Worm (Caenorhabditis elegans) whole organism, midembryonic: Measurements from ENCODE around the gene mks-1.

Experiments used
- T22C8.4 ChIP-seq: fragments of 200-800 bp; sonication (Bioruptor generic); IDR thresholded peaks from 2 replicates; pipeline ENCODE4 v1.3.6; 2022; ENCODE audit warnings: missing genetic modification characterization, missing compliant biosample characterization
- cog-1 ChIP-seq: sonication (generic microtip); optimal IDR thresholded peaks from 2 replicates; lab custom pipeline; 2016; ENCODE audit warnings: missing genetic modification characterization, missing compliant biosample characterization
- flt-1 ChIP-seq: fragments of 200-800 bp; sonication (Bioruptor generic); IDR thresholded peaks from 2 replicates; pipeline ENCODE4 v1.3.6; 2022; ENCODE audit warnings: missing genetic modification characterization, missing compliant biosample characterization
- klf-2 ChIP-seq: fragments of 200-800 bp; sonication (Bioruptor generic); conservative IDR thresholded peaks from 2 replicates; pipeline ENCODE4 v1.3.6; 2022; ENCODE audit warnings: missing genetic modification reagents, missing genetic modification characterization, missing compliant biosample characterization
- med-1 ChIP-seq: sonication (generic microtip); optimal IDR thresholded peaks from 2 replicates; lab custom pipeline; 2017; ENCODE audit warnings: missing genetic modification characterization, mild to moderate bottlenecking, missing compliant biosample characterization, antibody characterized with exemption, missing genetic modification reagents; ENCODE audit not compliant: insufficient read depth
- ref-1 ChIP-seq: fragments of 200-800 bp; sonication (Bioruptor generic); conservative IDR thresholded peaks from 2 replicates; pipeline ENCODE4 v1.3.6; 2022; ENCODE audit warnings: missing genetic modification reagents, missing genetic modification characterization, missing compliant biosample characterization
- tab-1 ChIP-seq: fragments of 200-800 bp; sonication (Bioruptor generic); IDR thresholded peaks from 2 replicates; pipeline ENCODE4 v1.3.6; 2022; ENCODE audit warnings: missing genetic modification characterization, missing compliant biosample characterization
- ztf-23 ChIP-seq: fragments of 200-800 bp; sonication (Bioruptor generic); IDR thresholded peaks from 2 replicates; pipeline ENCODE4 v1.3.6; 2022; ENCODE audit warnings: missing genetic modification reagents, missing genetic modification characterization, missing compliant biosample characterization
- ztf-29 ChIP-seq: fragments of 200-800 bp; sonication (Bioruptor generic); IDR thresholded peaks from 2 replicates; pipeline ENCODE4 v1.3.6; 2022; ENCODE audit warnings: missing genetic modification reagents, missing genetic modification characterization, missing compliant biosample characterization

Gene mks-1

DNA sequence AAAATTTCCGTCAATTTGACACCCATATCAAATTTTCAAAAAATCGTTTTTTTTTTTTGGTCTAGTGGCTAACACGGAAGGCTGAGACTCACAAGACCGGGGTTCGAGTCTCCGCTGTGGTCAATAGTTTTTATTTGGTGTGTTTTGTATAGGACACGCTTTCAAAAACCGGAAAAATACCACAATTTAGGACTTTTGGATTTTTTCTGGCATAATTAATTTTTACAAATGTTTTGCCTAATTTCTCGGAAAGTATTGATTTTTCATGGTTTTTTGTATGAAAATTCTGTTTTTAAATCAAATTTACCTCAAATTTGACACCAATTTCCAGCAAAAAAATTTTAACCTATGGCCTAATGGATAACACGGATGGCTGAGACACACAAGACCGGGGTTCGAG lies at the start of gene mks-1:
Gene mks-1 (plus strand): TSS at position 301 of the 400 bp plus-strand sequence.
- TF ChIP-seq ref-1 (GFP tag; lab: Robert Waterston, UW) (no peak), klf-2 (GFP tag; lab: Robert Waterston, UW) (no peak), ztf-29 (GFP tag; lab: Robert Waterston, UW) (no peak)

DNA sequence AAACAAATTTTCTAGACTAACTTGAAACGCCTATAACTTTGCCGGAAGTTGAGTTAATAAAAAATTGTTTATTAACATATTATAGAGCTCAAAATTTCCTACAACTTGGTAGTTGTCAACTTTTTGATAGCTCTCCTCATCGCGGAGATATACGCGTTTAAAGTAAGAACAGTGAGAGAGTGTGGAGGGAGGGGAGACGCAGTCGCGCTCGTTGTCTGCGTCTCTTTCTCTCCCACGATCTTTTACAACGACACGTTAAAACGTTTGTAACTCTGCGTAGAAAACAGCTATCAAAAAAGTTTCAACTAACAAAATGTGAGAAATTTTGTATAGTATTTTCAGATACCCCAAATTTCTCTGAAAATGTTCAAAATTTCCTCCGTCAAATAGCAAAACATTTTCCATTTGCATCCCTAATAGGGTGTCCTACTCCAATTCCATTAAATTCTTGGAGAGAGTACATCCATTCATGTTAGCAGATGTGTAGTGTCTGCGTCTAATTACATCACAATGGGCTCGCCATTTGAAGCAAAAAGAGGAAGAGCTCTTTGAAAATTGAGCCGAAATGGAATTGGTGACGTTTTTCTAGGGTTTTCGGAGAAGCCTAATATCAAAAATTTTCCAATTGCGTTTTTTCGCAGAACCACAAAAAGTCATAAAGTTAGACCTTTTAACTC lies 49.6 kb upstream of the mks-1 start:
- no peak for TF ChIP-seq T22C8.4
- TF ChIP-seq flt-1, result no peak
- no peak for TF ChIP-seq ztf-23 (GFP tag; lab: Robert Waterston, UW)
- no peak for TF ChIP-seq cog-1
- TF ChIP-seq klf-2 (GFP tag; lab: Robert Waterston, UW), result no peak
- TF ChIP-seq ref-1 (GFP tag; lab: Robert Waterston, UW), result no peak
- no peak for TF ChIP-seq med-1 (GFP tag; lab: Kevin White, UChicago)
- TF ChIP-seq ztf-29 (GFP tag; lab: Robert Waterston, UW), result no peak
- no peak for TF ChIP-seq tab-1 (GFP tag; lab: Robert Waterston, UW)

DNA sequence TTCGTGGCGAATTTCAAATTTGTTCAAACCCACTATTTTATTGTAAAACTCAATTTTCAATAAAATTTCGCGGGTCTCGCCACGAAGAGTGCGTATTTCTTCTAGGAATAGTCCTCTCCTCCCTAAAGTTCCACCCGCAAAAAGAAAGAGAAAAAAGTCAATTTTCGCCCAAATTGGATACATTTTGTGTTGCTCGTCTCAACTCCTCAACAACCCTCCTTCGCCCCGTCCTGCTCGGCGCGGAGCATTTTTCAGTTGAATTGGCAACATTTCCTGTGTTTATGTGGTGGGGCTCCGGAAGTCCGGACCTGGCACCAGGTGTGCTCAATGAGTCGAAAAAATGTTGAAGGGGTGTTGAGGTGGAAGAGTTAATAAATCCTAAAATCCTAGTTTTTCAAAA lies 48.0 kb upstream of the mks-1 start:
- TF ChIP-seq ztf-29 (GFP tag; lab: Robert Waterston, UW) (no peak), ztf-23 (GFP tag; lab: Robert Waterston, UW) (no peak), flt-1 (no peak), T22C8.4 (no peak), klf-2 (GFP tag; lab: Robert Waterston, UW) (no peak), med-1 (GFP tag; lab: Kevin White, UChicago) (no peak), ref-1 (GFP tag; lab: Robert Waterston, UW) (no peak), cog-1 (no peak), tab-1 (GFP tag; lab: Robert Waterston, UW) (no peak)

DNA sequence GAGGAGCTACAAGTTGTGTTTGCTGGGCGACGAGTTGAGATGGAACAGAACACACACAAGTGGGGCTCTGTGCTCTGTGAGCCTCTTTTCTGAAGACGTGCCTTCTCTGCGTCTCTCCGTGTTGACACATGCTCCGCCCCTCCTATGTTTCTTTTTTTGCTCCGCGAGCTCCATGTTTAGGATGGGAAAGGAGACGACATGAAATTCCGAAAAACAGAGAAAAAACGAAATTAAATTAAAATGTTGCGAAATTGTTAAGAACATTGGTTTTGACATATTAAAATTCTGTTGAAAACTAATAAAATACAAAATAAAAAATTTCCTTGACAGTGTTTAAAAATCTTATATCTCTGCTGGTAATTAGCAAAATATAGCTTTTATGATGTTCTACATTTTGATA lies 46.9 kb upstream of the mks-1 start, which contains the start of gene mec-12:
Gene mec-12 (minus strand): TSS at position 91 of the 400 bp plus-strand sequence.
- TF ChIP-seq flt-1 (no peak), T22C8.4 (no peak), klf-2 (GFP tag; lab: Robert Waterston, UW) (no peak)

DNA sequence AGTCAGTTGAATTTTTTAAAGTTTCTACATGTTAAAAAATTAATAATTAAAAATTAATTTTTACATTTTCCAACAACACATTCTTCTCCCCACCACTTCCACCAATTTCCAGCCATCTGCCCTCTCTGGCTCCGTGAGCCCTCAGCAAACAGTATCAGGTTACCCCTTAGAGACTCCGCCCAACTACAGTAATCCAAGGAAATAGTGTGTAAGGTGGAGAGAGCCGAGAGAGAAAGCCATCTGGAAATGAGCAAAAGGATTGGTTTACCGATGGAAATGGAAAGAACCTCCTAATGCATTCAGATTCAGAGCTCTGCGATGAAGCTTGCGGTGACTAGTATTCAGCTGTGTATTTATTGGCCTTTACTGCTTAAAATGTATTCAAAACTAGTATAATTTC lies 45.9 kb upstream of the mks-1 start:
- TF ChIP-seq med-1 (GFP tag; lab: Kevin White, UChicago), result no peak
- no peak for TF ChIP-seq ref-1 (GFP tag; lab: Robert Waterston, UW)
- no peak for TF ChIP-seq tab-1 (GFP tag; lab: Robert Waterston, UW)
- TF ChIP-seq ztf-23 (GFP tag; lab: Robert Waterston, UW), result no peak
- no peak for TF ChIP-seq flt-1
- TF ChIP-seq klf-2 (GFP tag; lab: Robert Waterston, UW), result no peak
- no peak for TF ChIP-seq ztf-29 (GFP tag; lab: Robert Waterston, UW)
- TF ChIP-seq T22C8.4, result no peak
- TF ChIP-seq cog-1, result no peak

DNA sequence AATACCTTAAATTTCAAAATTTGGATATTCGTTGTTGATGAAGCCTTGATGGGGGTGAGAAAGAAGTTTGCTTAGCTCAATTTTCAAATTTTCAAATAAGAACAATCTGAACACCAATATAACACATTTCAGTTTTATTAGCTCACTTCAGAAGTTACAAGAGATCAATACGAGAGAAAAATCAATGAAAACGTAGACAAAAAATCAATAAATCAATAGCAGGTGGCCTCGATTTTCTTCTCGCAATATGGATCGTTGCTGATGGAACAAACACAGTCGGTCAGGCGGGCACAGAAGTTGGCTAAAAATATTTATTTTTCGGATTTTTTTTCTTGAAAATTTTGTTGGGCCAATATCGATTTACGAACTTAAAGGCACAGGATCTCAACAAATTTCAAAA lies 44.0 kb upstream of the mks-1 start:
- TF ChIP-seq klf-2 (GFP tag; lab: Robert Waterston, UW) (no peak), ztf-29 (GFP tag; lab: Robert Waterston, UW) (no peak), cog-1 (no peak)

DNA sequence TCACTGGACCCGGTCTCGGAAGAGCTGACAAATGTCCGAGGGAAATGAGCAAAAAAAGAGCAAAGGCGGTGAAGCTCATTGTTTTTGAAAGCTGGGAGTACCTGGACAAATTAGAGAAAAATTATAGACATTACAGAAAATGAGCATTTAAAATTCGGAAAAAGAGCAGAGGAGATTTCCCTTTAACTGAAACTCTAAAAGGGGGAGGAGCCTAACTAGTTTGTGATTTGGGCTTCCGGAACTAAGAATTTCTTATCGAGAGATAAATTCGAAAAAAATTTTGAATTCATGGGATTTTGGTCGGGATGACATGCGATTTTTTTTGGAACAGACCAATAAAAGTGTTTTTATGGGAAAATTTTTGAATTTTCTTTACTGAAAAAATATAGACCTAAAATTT lies 42.4 kb upstream of the mks-1 start, which contains the start of gene C44B11.4:
Gene C44B11.4 (minus strand): TSS at position 101 of the 400 bp plus-strand sequence.
- no peak for TF ChIP-seq ref-1 (GFP tag; lab: Robert Waterston, UW)
- no peak for TF ChIP-seq tab-1 (GFP tag; lab: Robert Waterston, UW)
- no peak for TF ChIP-seq med-1 (GFP tag; lab: Kevin White, UChicago)
- no peak for TF ChIP-seq T22C8.4
- TF ChIP-seq klf-2 (GFP tag; lab: Robert Waterston, UW), result no peak
- no peak for TF ChIP-seq ztf-23 (GFP tag; lab: Robert Waterston, UW)
- no peak for TF ChIP-seq flt-1
- no peak for TF ChIP-seq ztf-29 (GFP tag; lab: Robert Waterston, UW)
- TF ChIP-seq cog-1, result no peak

DNA sequence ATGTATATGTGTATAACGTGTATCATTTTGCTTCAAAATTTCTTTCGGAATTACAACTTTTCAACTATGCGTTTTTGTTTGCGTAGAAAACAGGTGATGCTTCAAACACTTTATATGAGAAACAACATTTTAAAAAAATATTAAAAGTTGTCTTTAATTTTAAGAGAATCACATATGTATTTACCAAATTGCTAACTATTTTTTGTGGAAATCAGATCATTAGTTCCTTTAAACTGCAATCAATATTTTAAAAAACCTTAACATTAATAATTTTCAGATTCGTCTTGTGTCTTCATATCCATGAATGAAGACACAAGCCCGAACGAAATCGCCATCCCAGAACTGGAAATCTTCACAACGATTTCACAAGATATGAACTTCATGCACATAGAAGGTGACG lies 33.2 kb upstream of the mks-1 start, which contains the start of gene C44B11.6:
Gene C44B11.6 (plus strand): TSS at position 301 of the 400 bp plus-strand sequence.
- TF ChIP-seq klf-2 (GFP tag; lab: Robert Waterston, UW), result no peak
- no peak for TF ChIP-seq ztf-23 (GFP tag; lab: Robert Waterston, UW)
- no peak for TF ChIP-seq tab-1 (GFP tag; lab: Robert Waterston, UW)
- TF ChIP-seq flt-1, result no peak
- TF ChIP-seq cog-1, result no peak
- no peak for TF ChIP-seq ztf-29 (GFP tag; lab: Robert Waterston, UW)

DNA sequence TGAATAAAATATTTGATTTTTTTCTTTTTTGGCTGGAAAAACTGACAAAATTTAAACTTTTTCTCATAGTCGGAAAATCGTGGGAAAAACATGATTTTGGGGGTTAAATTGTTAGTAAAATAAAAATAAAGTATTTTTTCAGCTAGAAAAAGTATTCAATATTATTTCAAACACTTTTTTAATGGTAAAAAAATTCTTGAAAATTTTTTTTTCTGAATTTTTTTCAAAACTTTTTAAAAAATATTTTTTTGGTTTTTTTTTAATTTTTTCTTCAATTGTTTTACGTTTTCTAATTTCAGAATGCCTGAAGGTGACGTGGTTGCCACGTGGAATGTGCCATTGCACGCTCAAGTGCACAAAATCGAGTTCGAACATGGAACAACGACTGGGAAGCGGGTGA lies 31.1 kb upstream of the mks-1 start, which contains the start of gene C44B11.1:
Gene C44B11.1 (plus strand): TSS at position 301 of the 400 bp plus-strand sequence.
- TF ChIP-seq tab-1 (GFP tag; lab: Robert Waterston, UW), result no peak
- no peak for TF ChIP-seq ztf-23 (GFP tag; lab: Robert Waterston, UW)
- TF ChIP-seq ref-1 (GFP tag; lab: Robert Waterston, UW), result no peak
- TF ChIP-seq T22C8.4, result no peak
- TF ChIP-seq klf-2 (GFP tag; lab: Robert Waterston, UW), result no peak
- no peak for TF ChIP-seq cog-1
- no peak for TF ChIP-seq med-1 (GFP tag; lab: Kevin White, UChicago)
- no peak for TF ChIP-seq ztf-29 (GFP tag; lab: Robert Waterston, UW)
- no peak for TF ChIP-seq flt-1

DNA sequence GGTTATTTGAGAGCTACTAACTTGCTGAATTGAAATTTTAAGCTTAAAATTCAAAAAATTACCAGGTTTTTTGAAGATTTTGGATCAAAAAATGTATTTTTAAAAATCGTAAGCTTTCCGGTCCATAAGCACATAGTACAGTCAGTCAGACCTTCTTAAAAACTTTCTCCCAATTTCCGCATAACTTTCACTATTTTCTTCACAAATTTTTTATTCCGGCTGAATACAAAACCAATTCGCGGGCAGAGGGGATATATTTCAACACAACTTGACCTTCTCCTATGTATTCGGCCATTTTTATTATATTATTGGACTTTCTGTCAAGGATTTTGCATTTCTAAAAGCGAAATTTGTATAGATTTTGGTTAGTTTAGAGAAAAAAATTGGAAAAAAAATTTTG lies 25.6 kb upstream of the mks-1 start:
- TF ChIP-seq flt-1 (no peak), cog-1 (no peak), ref-1 (GFP tag; lab: Robert Waterston, UW) (no peak), T22C8.4 (no peak)
